Fruit fly (Drosophila melanogaster) whole organism, wandering third instar larva: ENCODE results near the gene DIP-alpha.

ENCODE experiments used
- Abd-B ChIP-seq: fragments of >200 bp; optimal IDR thresholded peaks from 2 replicates; lab custom pipeline; 2017; ENCODE audit warnings: missing biosample characterization, missing genetic modification characterization
- CG9705 ChIP-seq: fragments of 200-800 bp; sonication (Bioruptor generic); optimal IDR thresholded peaks from 2 replicates; lab custom pipeline; 2018; ENCODE audit warnings: missing biosample characterization, mild to moderate bottlenecking, missing genetic modification characterization
- Dfd ChIP-seq: fragments of >200 bp; optimal IDR thresholded peaks from 2 replicates; lab custom pipeline; 2017; ENCODE audit warnings: missing biosample characterization, missing genetic modification characterization
- GATAd ChIP-seq: sonication (Bioruptor generic); optimal IDR thresholded peaks from 2 replicates; lab custom pipeline; 2016; ENCODE audit warnings: missing biosample characterization, missing genetic modification characterization
- Hnf4 ChIP-seq: fragments of 200-800 bp; sonication (Bioruptor generic); optimal IDR thresholded peaks from 2 replicates; lab custom pipeline; 2016; ENCODE audit warnings: missing biosample characterization, mild to moderate bottlenecking, missing genetic modification characterization
- Hr78 ChIP-seq: fragments of >200 bp; optimal IDR thresholded peaks from 2 replicates; lab custom pipeline; 2017; ENCODE audit warnings: missing biosample characterization, missing genetic modification characterization
- Hr83 ChIP-seq: fragments of 200-300 bp; sonication (Bioruptor generic); optimal IDR thresholded peaks from 2 replicates; lab custom pipeline; 2016; ENCODE audit warnings: missing biosample characterization, mild to moderate bottlenecking, missing genetic modification characterization, moderate library complexity; ENCODE audit not compliant: poor library complexity, severe bottlenecking
- Jra ChIP-seq: sonication (Bioruptor generic); optimal IDR thresholded peaks from 2 replicates; lab custom pipeline; 2016; ENCODE audit warnings: missing biosample characterization, missing genetic modification characterization
- Myc ChIP-seq: fragments of >200 bp; optimal IDR thresholded peaks from 2 replicates; lab custom pipeline; 2017
- N ChIP-seq: fragments of >200 bp; optimal IDR thresholded peaks from 2 replicates; lab custom pipeline; 2018; ENCODE audit warnings: missing biosample characterization, missing external identifiers, missing genetic modification characterization
- OdsH ChIP-seq: fragments of 200-800 bp; sonication (Bioruptor generic); optimal IDR thresholded peaks from 2 replicates; lab custom pipeline; 2016; ENCODE audit warnings: missing biosample characterization, mild to moderate bottlenecking, missing genetic modification characterization
- Rel ChIP-seq, 2 experiments: fragments of 200-800 bp; sonication (Bioruptor generic) in 1 of 2; optimal IDR thresholded peaks; 2 replicates in 1 of 2; 3 replicates in 1 of 2; lab custom pipeline; 2016 to 2019; ENCODE audit warnings: mild to moderate bottlenecking in 2 of 2, missing biosample characterization in 2 of 2, missing genetic modification characterization in 2 of 2, moderate library complexity in 1 of 2
- Sp1 ChIP-seq: fragments of 200-800 bp; sonication (Bioruptor generic); optimal IDR thresholded peaks from 3 replicates; lab custom pipeline; 2019; ENCODE audit warnings: missing biosample characterization, mild to moderate bottlenecking, missing genetic modification characterization, moderate library complexity
- Vsx2 ChIP-seq: fragments of 200-300, 225-300 bp; sonication (Bioruptor generic); optimal IDR thresholded peaks from 2 replicates; lab custom pipeline; 2018; ENCODE audit warnings: missing biosample characterization, missing genetic modification characterization; ENCODE audit not compliant: partially characterized antibody
- br ChIP-seq: fragments of 200-800 bp; sonication (Bioruptor generic); optimal IDR thresholded peaks from 2 replicates; lab custom pipeline; 2016; ENCODE audit warnings: missing biosample characterization, missing genetic modification characterization
- brk ChIP-seq: fragments of 200-800 bp; sonication (Bioruptor generic); optimal IDR thresholded peaks from 2 replicates; lab custom pipeline; 2016; ENCODE audit warnings: missing biosample characterization, mild to moderate bottlenecking, missing genetic modification characterization
- dl ChIP-seq, 2 experiments: fragments of 175-275, 200-275 bp in 1 of 2; fragments of 200-275 bp in 1 of 2; sonication (Bioruptor generic); optimal IDR thresholded peaks; lab custom pipeline; 2018; ENCODE audit warnings: mild to moderate bottlenecking in 2 of 2, missing biosample characterization in 2 of 2, missing genetic modification characterization in 2 of 2, moderate library complexity in 2 of 2; ENCODE audit not compliant: partially characterized antibody in 2 of 2, insufficient read depth in 1 of 2
- dmrt93B ChIP-seq: fragments of 200-800 bp; sonication (Bioruptor generic); optimal IDR thresholded peaks from 2 replicates; lab custom pipeline; 2018; ENCODE audit warnings: missing biosample characterization, mild to moderate bottlenecking, missing genetic modification characterization
- dsf ChIP-seq: sonication (Bioruptor generic); optimal IDR thresholded peaks from 2 replicates; lab custom pipeline; 2016; ENCODE audit warnings: missing biosample characterization, missing genetic modification characterization, borderline replicate concordance
- ey ChIP-seq: fragments of 200-800 bp; sonication (Bioruptor generic); optimal IDR thresholded peaks from 2 replicates; lab custom pipeline; 2016; ENCODE audit warnings: missing biosample characterization, missing genetic modification characterization
- foxo ChIP-seq, 2 experiments: fragments of 200-800 bp; sonication (Bioruptor generic); optimal IDR thresholded peaks; 2 replicates in 1 of 2; 3 replicates in 1 of 2; lab custom pipeline; 2016 to 2017; ENCODE audit warnings: missing biosample characterization in 2 of 2, missing genetic modification characterization in 2 of 2
- fru ChIP-seq: fragments of 200-800 bp; sonication (Bioruptor generic); optimal IDR thresholded peaks from 3 replicates; lab custom pipeline; 2016; ENCODE audit warnings: missing biosample characterization, mild to moderate bottlenecking, missing genetic modification characterization
- h ChIP-seq: fragments of 200-800 bp; sonication (Bioruptor generic); optimal IDR thresholded peaks from 3 replicates; lab custom pipeline; 2016; ENCODE audit warnings: missing biosample characterization, mild to moderate bottlenecking, missing genetic modification characterization
- jim ChIP-seq: fragments of 175-275, 200-325 bp; sonication (Bioruptor generic); optimal IDR thresholded peaks from 2 replicates; lab custom pipeline; 2016; ENCODE audit warnings: missing biosample characterization, mild to moderate bottlenecking, missing genetic modification characterization
- lola ChIP-seq: fragments of >200 bp; optimal IDR thresholded peaks from 2 replicates; lab custom pipeline; 2017; ENCODE audit warnings: missing biosample characterization, missing genetic modification characterization
- pan ChIP-seq: fragments of >200 bp; optimal IDR thresholded peaks from 2 replicates; lab custom pipeline; 2017
- psq ChIP-seq: fragments of 200-800 bp; sonication (Bioruptor generic); optimal IDR thresholded peaks from 3 replicates; lab custom pipeline; 2017; ENCODE audit warnings: missing biosample characterization, mild to moderate bottlenecking, missing genetic modification characterization, moderate library complexity
- rgr ChIP-seq: fragments of 200-800 bp; sonication (Bioruptor generic); optimal IDR thresholded peaks from 3 replicates; lab custom pipeline; 2016; ENCODE audit warnings: missing biosample characterization, mild to moderate bottlenecking, missing genetic modification characterization
- sv ChIP-seq: fragments of 200-800 bp; sonication (Bioruptor generic); optimal IDR thresholded peaks from 3 replicates; lab custom pipeline; 2016; ENCODE audit warnings: missing biosample characterization, missing genetic modification characterization
- tai ChIP-seq: sonication (Bioruptor generic); optimal IDR thresholded peaks from 2 replicates; lab custom pipeline; 2016; ENCODE audit warnings: missing biosample characterization, missing genetic modification characterization

DIP-alpha gene

dm6 chrX:3460140-3460642 lies 111.3 kb downstream of the DIP-alpha start, which contains the start of the genes CG16782 and CG10801:
Gene CG16782, minus strand, starts transcription at chrX:3460240.
Gene CG10801, plus strand, starts transcription at chrX:3460592.
- TF ChIP-seq Hr83 (GFP tag; lab: Kevin White, UChicago) (no peak), Myc (lab: Kevin White, UChicago) (no peak), foxo (GFP tag; optimal IDR thresholded peaks at IDR 0.05; lab: Kevin White, UChicago) (no peak), Hr78 (GFP tag; lab: Kevin White, UChicago) (no peak), ey (no peak), pan (lab: Kevin White, UChicago) (no peak), dl (GFP tag; optimal IDR thresholded peaks at IDR 0.05; lab: Kevin White, UChicago; ENCODE audit: insufficient read depth in 1 of 2, partially characterized antibody in 2 of 2) (no peak), dsf (no peak), brk (GFP tag; lab: Kevin White, UChicago) (no peak), dmrt93B (no peak)

dm6 chrX:3458491-3458890 lies 113.0 kb downstream of the DIP-alpha start:
- no peak for TF ChIP-seq lola
- TF ChIP-seq ey = no peak
- no peak for TF ChIP-seq jim
- no peak for TF ChIP-seq Vsx2 (GFP tag; lab: Kevin White, UChicago)
- no peak for TF ChIP-seq Rel (GFP tag; optimal IDR thresholded peaks at IDR 0.05; lab: Kevin White, UChicago)
- TF ChIP-seq Rel (tag; optimal IDR thresholded peaks at IDR 0.05; lab: Kevin White, UChicago) = no peak
- no peak for TF ChIP-seq OdsH (GFP tag; lab: Kevin White, UChicago)
- no peak for TF ChIP-seq Hr78 (GFP tag; lab: Kevin White, UChicago)
- no peak for TF ChIP-seq Abd-B (GFP tag; lab: Kevin White, UChicago)
- TF ChIP-seq Myc (lab: Kevin White, UChicago) = no peak
- TF ChIP-seq Dfd = no peak
- TF ChIP-seq psq (GFP tag; lab: Kevin White, UChicago) = no peak
- TF ChIP-seq fru (GFP tag; lab: Kevin White, UChicago) = no peak
- no peak for TF ChIP-seq rgr (GFP tag; lab: Kevin White, UChicago)
- no peak for TF ChIP-seq dmrt93B
- TF ChIP-seq tai = no peak
- no peak for TF ChIP-seq Jra (GFP tag; lab: Kevin White, UChicago)
- no peak for TF ChIP-seq dsf
- TF ChIP-seq br (GFP tag; lab: Kevin White, UChicago) = no peak
- TF ChIP-seq h (GFP tag; lab: Kevin White, UChicago) = no peak
- no peak for TF ChIP-seq brk (GFP tag; lab: Kevin White, UChicago)

- no peak for TF ChIP-seq N (GFP tag; lab: Kevin White, UChicago)
- TF ChIP-seq tai = no peak
- TF ChIP-seq brk (GFP tag; lab: Kevin White, UChicago) = no peak
- TF ChIP-seq Hnf4 (GFP tag; lab: Kevin White, UChicago) = no peak
- TF ChIP-seq Rel (GFP tag; optimal IDR thresholded peaks at IDR 0.05; lab: Kevin White, UChicago) = no peak
- no peak for TF ChIP-seq Rel (tag; optimal IDR thresholded peaks at IDR 0.05; lab: Kevin White, UChicago)
- TF ChIP-seq Myc (lab: Kevin White, UChicago) = no peak
- no peak for TF ChIP-seq Sp1 (GFP tag; lab: Kevin White, UChicago)
- no peak for TF ChIP-seq GATAd
- TF ChIP-seq br (GFP tag; lab: Kevin White, UChicago) = no peak
- no peak for TF ChIP-seq jim
- no peak for TF ChIP-seq CG9705 (GFP tag; lab: Kevin White, UChicago)
- no peak for TF ChIP-seq sv
- TF ChIP-seq dmrt93B = no peak
These were observed 113.9 kb downstream of the DIP-alpha start for dm6 chrX:3457518-3457917.
